Fruit fly (Drosophila melanogaster) whole organism, wandering third instar larva: ENCODE results near the gene Ag5r2.

Experiments
- CrebA ChIP-seq: fragments of 200-800 bp; sonication (Bioruptor generic); optimal IDR thresholded peaks from 2 replicates; lab custom pipeline; 2016; ENCODE audit warnings: missing biosample characterization, mild to moderate bottlenecking, missing genetic modification characterization, borderline replicate concordance
- Dfd ChIP-seq: fragments of >200 bp; optimal IDR thresholded peaks from 2 replicates; lab custom pipeline; 2017; ENCODE audit warnings: missing biosample characterization, missing genetic modification characterization
- GATAd ChIP-seq: sonication (Bioruptor generic); optimal IDR thresholded peaks from 2 replicates; lab custom pipeline; 2016; ENCODE audit warnings: missing biosample characterization, missing genetic modification characterization
- Hnf4 ChIP-seq: fragments of 200-800 bp; sonication (Bioruptor generic); optimal IDR thresholded peaks from 2 replicates; lab custom pipeline; 2016; ENCODE audit warnings: missing biosample characterization, mild to moderate bottlenecking, missing genetic modification characterization
- Hr83 ChIP-seq: fragments of 200-300 bp; sonication (Bioruptor generic); optimal IDR thresholded peaks from 2 replicates; lab custom pipeline; 2016; ENCODE audit warnings: missing biosample characterization, mild to moderate bottlenecking, missing genetic modification characterization, moderate library complexity; ENCODE audit not compliant: poor library complexity, severe bottlenecking
- Jra ChIP-seq: sonication (Bioruptor generic); optimal IDR thresholded peaks from 2 replicates; lab custom pipeline; 2016; ENCODE audit warnings: missing biosample characterization, missing genetic modification characterization
- Myc ChIP-seq: fragments of >200 bp; optimal IDR thresholded peaks from 2 replicates; lab custom pipeline; 2017
- N ChIP-seq: fragments of >200 bp; optimal IDR thresholded peaks from 2 replicates; lab custom pipeline; 2018; ENCODE audit warnings: missing biosample characterization, missing external identifiers, missing genetic modification characterization
- OdsH ChIP-seq: fragments of 200-800 bp; sonication (Bioruptor generic); optimal IDR thresholded peaks from 2 replicates; lab custom pipeline; 2016; ENCODE audit warnings: missing biosample characterization, mild to moderate bottlenecking, missing genetic modification characterization
- Sp1 ChIP-seq: fragments of 200-800 bp; sonication (Bioruptor generic); optimal IDR thresholded peaks from 3 replicates; lab custom pipeline; 2019; ENCODE audit warnings: missing biosample characterization, mild to moderate bottlenecking, missing genetic modification characterization, moderate library complexity
- dl ChIP-seq, 2 experiments: fragments of 175-275, 200-275 bp in 1 of 2; fragments of 200-275 bp in 1 of 2; sonication (Bioruptor generic); optimal IDR thresholded peaks; lab custom pipeline; 2018; ENCODE audit warnings: mild to moderate bottlenecking in 2 of 2, missing biosample characterization in 2 of 2, missing genetic modification characterization in 2 of 2, moderate library complexity in 2 of 2; ENCODE audit not compliant: partially characterized antibody in 2 of 2, insufficient read depth in 1 of 2
- dmrt93B ChIP-seq: fragments of 200-800 bp; sonication (Bioruptor generic); optimal IDR thresholded peaks from 2 replicates; lab custom pipeline; 2018; ENCODE audit warnings: missing biosample characterization, mild to moderate bottlenecking, missing genetic modification characterization
- dsf ChIP-seq: sonication (Bioruptor generic); optimal IDR thresholded peaks from 2 replicates; lab custom pipeline; 2016; ENCODE audit warnings: missing biosample characterization, missing genetic modification characterization, borderline replicate concordance
- foxo ChIP-seq, 2 experiments: fragments of 200-800 bp; sonication (Bioruptor generic); optimal IDR thresholded peaks; 2 replicates in 1 of 2; 3 replicates in 1 of 2; lab custom pipeline; 2016 to 2017; ENCODE audit warnings: missing biosample characterization in 2 of 2, missing genetic modification characterization in 2 of 2
- fru ChIP-seq: fragments of 200-800 bp; sonication (Bioruptor generic); optimal IDR thresholded peaks from 3 replicates; lab custom pipeline; 2016; ENCODE audit warnings: missing biosample characterization, mild to moderate bottlenecking, missing genetic modification characterization
- h ChIP-seq: fragments of 200-800 bp; sonication (Bioruptor generic); optimal IDR thresholded peaks from 3 replicates; lab custom pipeline; 2016; ENCODE audit warnings: missing biosample characterization, mild to moderate bottlenecking, missing genetic modification characterization
- jim ChIP-seq: fragments of 175-275, 200-325 bp; sonication (Bioruptor generic); optimal IDR thresholded peaks from 2 replicates; lab custom pipeline; 2016; ENCODE audit warnings: missing biosample characterization, mild to moderate bottlenecking, missing genetic modification characterization
- lola ChIP-seq: fragments of >200 bp; optimal IDR thresholded peaks from 2 replicates; lab custom pipeline; 2017; ENCODE audit warnings: missing biosample characterization, missing genetic modification characterization
- psq ChIP-seq: fragments of 200-800 bp; sonication (Bioruptor generic); optimal IDR thresholded peaks from 3 replicates; lab custom pipeline; 2017; ENCODE audit warnings: missing biosample characterization, mild to moderate bottlenecking, missing genetic modification characterization, moderate library complexity
- rgr ChIP-seq: fragments of 200-800 bp; sonication (Bioruptor generic); optimal IDR thresholded peaks from 3 replicates; lab custom pipeline; 2016; ENCODE audit warnings: missing biosample characterization, mild to moderate bottlenecking, missing genetic modification characterization
- sv ChIP-seq: fragments of 200-800 bp; sonication (Bioruptor generic); optimal IDR thresholded peaks from 3 replicates; lab custom pipeline; 2016; ENCODE audit warnings: missing biosample characterization, missing genetic modification characterization
- tai ChIP-seq: sonication (Bioruptor generic); optimal IDR thresholded peaks from 2 replicates; lab custom pipeline; 2016; ENCODE audit warnings: missing biosample characterization, missing genetic modification characterization
- usp ChIP-seq: fragments of >200 bp; optimal IDR thresholded peaks from 2 replicates; lab custom pipeline; 2017; ENCODE audit warnings: missing biosample characterization, missing genetic modification characterization
- woc ChIP-seq: sonication (Bioruptor generic); optimal IDR thresholded peaks from 2 replicates; lab custom pipeline; 2016; ENCODE audit warnings: missing biosample characterization, mild to moderate bottlenecking, missing genetic modification characterization

Ag5r2 gene

DNA sequence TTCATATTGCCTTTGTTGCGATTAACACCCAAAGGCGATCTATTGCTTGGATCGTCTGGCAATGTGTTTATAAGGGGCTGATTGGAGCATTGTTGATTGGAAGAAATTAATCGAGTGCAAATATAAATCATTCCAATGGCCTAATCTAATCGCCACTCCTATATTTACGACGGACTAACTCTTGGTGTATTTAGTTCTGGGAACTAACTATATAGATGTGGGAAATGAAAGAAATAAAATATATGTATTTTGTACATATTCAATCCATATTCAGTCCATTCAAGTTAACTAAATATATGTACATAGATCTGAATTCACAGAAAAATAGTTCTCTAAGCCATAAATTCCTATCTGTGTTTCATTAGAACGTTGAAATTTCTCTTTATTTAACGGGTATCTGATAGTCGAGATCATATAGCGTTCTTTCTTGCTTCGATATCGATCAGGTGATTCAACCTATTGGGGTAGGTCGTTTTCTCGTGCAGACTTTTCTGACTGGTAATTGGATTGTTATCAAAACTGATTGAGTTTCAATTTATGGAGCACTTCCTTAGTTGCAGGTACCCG is at the start of gene Ag5r2:
TSS of gene Ag5r2 (minus strand) at position 51 of the 567 bp plus-strand sequence.
- TF ChIP-seq dsf (GFP tag; lab: Kevin White, UChicago) = no peak
- no peak for TF ChIP-seq jim (GFP tag; lab: Kevin White, UChicago)
- no peak for TF ChIP-seq Hr83 (GFP tag; lab: Kevin White, UChicago)
- TF ChIP-seq dmrt93B (GFP tag; lab: Kevin White, UChicago) = no peak

- TF ChIP-seq OdsH (GFP tag; lab: Kevin White, UChicago) = peak; percentile 7
- peak; percentile 11 for TF ChIP-seq woc (GFP tag; lab: Kevin White, UChicago)
- TF ChIP-seq Hnf4 = no peak
These were observed 48.9 kb upstream of the Ag5r2 start, which contains the start of gene CG14411 for dm6 chrX:14832562-14833303. Gene CG14411 (plus strand): TSS chrX:14832647.

dm6 chrX:14831713-14832561 is 48.1 kb upstream of the Ag5r2 start, which contains the start of gene CG14408:
Gene CG14408 (minus strand): TSS chrX:14832033.
- no peak for TF ChIP-seq N (GFP tag; lab: Kevin White, UChicago)
- TF ChIP-seq tai (GFP tag; lab: Kevin White, UChicago) = no peak
- no peak for TF ChIP-seq CrebA
- no peak for TF ChIP-seq psq
- peak; percentile 61 for TF ChIP-seq woc (GFP tag; lab: Kevin White, UChicago)
- TF ChIP-seq dl (GFP tag; optimal IDR thresholded peaks at IDR 0.05; lab: Kevin White, UChicago; ENCODE audit: insufficient read depth in 1 of 2, partially characterized antibody in 2 of 2) = no peak

dm6 chrX:14827643-14828042 is 43.8 kb upstream of the Ag5r2 start:
- TF ChIP-seq sv (GFP tag; lab: Kevin White, UChicago) (no peak), Dfd (GFP tag; lab: Kevin White, UChicago) (peak; percentile 64), woc (GFP tag; lab: Kevin White, UChicago) (no peak)

dm6 chrX:14825922-14826617 is 42.2 kb upstream of the Ag5r2 start, which contains the start of gene rut:
Gene rut (minus strand): TSS chrX:14826073.
- TF ChIP-seq Sp1 (GFP tag; lab: Kevin White, UChicago) = no peak
- TF ChIP-seq dl (GFP tag; optimal IDR thresholded peaks at IDR 0.05; lab: Kevin White, UChicago; ENCODE audit: insufficient read depth in 1 of 2, partially characterized antibody in 2 of 2) = no peak
- TF ChIP-seq h (GFP tag; lab: Kevin White, UChicago) = peak; percentile 35
- TF ChIP-seq Hr83 (GFP tag; lab: Kevin White, UChicago) = peak; percentile 67
- peak; percentile 82 for TF ChIP-seq woc (GFP tag; lab: Kevin White, UChicago)
- TF ChIP-seq usp (GFP tag; lab: Kevin White, UChicago) = no peak
- TF ChIP-seq Jra (GFP tag; lab: Kevin White, UChicago) = peak; percentile 42
- peak; percentile 20 for TF ChIP-seq rgr (GFP tag; lab: Kevin White, UChicago)
- no peak for TF ChIP-seq Hnf4
- TF ChIP-seq fru (GFP tag; lab: Kevin White, UChicago) = peak; percentile 11
- no peak for TF ChIP-seq lola
- TF ChIP-seq foxo (GFP tag; optimal IDR thresholded peaks at IDR 0.05; lab: Kevin White, UChicago) = peak in 1 of 2 experiments; percentile 5

dm6 chrX:14825470-14825787 is 41.6 kb upstream of the Ag5r2 start:
- TF ChIP-seq psq (peak; percentile 63), GATAd (GFP tag; lab: Kevin White, UChicago) (no peak), dsf (GFP tag; lab: Kevin White, UChicago) (no peak), Myc (lab: Kevin White, UChicago) (no peak)
